Worm (Caenorhabditis elegans) whole organism, L4 larva: ENCODE measurements around the gene T13C5.9.

Experiments used
- F10B5.3 ChIP-seq: sonication (generic microtip); optimal IDR thresholded peaks from 2 replicates; lab custom pipeline; 2016; ENCODE audit warnings: mild to moderate bottlenecking, missing genetic modification characterization, missing compliant biosample characterization
- Y5F2A.4 ChIP-seq: fragments of 200-800 bp; sonication (Bioruptor generic); optimal IDR thresholded peaks from 2 replicates; lab custom pipeline; 2018; ENCODE audit warnings: mild to moderate bottlenecking, missing genetic modification characterization, missing compliant biosample characterization
- aly-2 ChIP-seq: sonication (generic microtip); optimal IDR thresholded peaks from 2 replicates; lab custom pipeline; 2018; ENCODE audit warnings: missing biosample characterization, missing genetic modification characterization
- ces-1 ChIP-seq: fragments of 150-350 bp; sonication (generic microtip); optimal IDR thresholded peaks from 4 replicates; lab custom pipeline; 2014; ENCODE audit warnings: missing biosample characterization, missing genetic modification reagents, missing genetic modification characterization
- dpl-1 ChIP-seq: fragments of 150-350 bp; optimal IDR thresholded peaks from 2 replicates; lab custom pipeline; 2014; ENCODE audit warnings: missing biosample characterization, missing genetic modification reagents, missing genetic modification characterization
- fos-1 ChIP-seq: fragments of 150-350 bp; optimal IDR thresholded peaks from 2 replicates; lab custom pipeline; 2014; ENCODE audit warnings: missing biosample characterization, missing genetic modification characterization
- lin-39 ChIP-seq: fragments of 150-350 bp; optimal IDR thresholded peaks from 2 replicates; lab custom pipeline; 2014; ENCODE audit warnings: missing biosample characterization, missing genetic modification reagents, missing genetic modification characterization
- lir-3 ChIP-seq: sonication (generic microtip); optimal IDR thresholded peaks from 2 replicates; lab custom pipeline; 2016; ENCODE audit warnings: mild to moderate bottlenecking, missing genetic modification characterization, missing compliant biosample characterization
- nhr-25 ChIP-seq: sonication (generic microtip); optimal IDR thresholded peaks from 2 replicates; lab custom pipeline; 2017; ENCODE audit warnings: missing genetic modification characterization, mild to moderate bottlenecking, missing compliant biosample characterization, antibody characterized with exemption, moderate library complexity, borderline replicate concordance; ENCODE audit not compliant: insufficient read depth
- nhr-6 ChIP-seq: fragments of 150-350 bp; optimal IDR thresholded peaks from 2 replicates; lab custom pipeline; 2014; ENCODE audit warnings: missing biosample characterization, missing genetic modification characterization
- nhr-76 ChIP-seq: fragments of 150-350 bp; optimal IDR thresholded peaks from 2 replicates; lab custom pipeline; 2014; ENCODE audit warnings: missing biosample characterization, missing genetic modification characterization
- nhr-77 ChIP-seq: fragments of 150-350 bp; optimal IDR thresholded peaks from 2 replicates; lab custom pipeline; 2014; ENCODE audit warnings: missing biosample characterization, missing genetic modification characterization
- zag-1 ChIP-seq: fragments of 150-350 bp; optimal IDR thresholded peaks from 2 replicates; lab custom pipeline; 2014; ENCODE audit warnings: missing biosample characterization, missing genetic modification characterization
- zfp-2 ChIP-seq: sonication (generic microtip); optimal IDR thresholded peaks from 2 replicates; lab custom pipeline; 2016; ENCODE audit warnings: mild to moderate bottlenecking, missing genetic modification characterization, missing compliant biosample characterization

ce11 chrX:6160427-6160826, 29.6 kb upstream of the T13C5.9 start, which contains the start of gene odd-2:
- TF ChIP-seq fos-1 (tag; lab: Kevin White, UChicago): no peak
- no peak for TF ChIP-seq nhr-77 (tag; lab: Kevin White, UChicago)
- no peak for TF ChIP-seq dpl-1 (GFP tag; lab: Kevin White, UChicago)
- no peak for TF ChIP-seq nhr-76
- TF ChIP-seq lir-3 (tag; lab: Kevin White, UChicago): no peak
- no peak for TF ChIP-seq F10B5.3 (tag; lab: Kevin White, UChicago)
- no peak for TF ChIP-seq zfp-2 (tag; lab: Kevin White, UChicago)
- no peak for TF ChIP-seq zag-1
- no peak for TF ChIP-seq aly-2 (tag; lab: Kevin White, UChicago)
- no peak for TF ChIP-seq nhr-25 (tag; lab: Kevin White, UChicago)
- TF ChIP-seq Y5F2A.4 (GFP tag; lab: Kevin White, UChicago): no peak
- TF ChIP-seq lin-39 (tag; lab: Kevin White, UChicago): no peak
- no peak for TF ChIP-seq ces-1 (GFP tag; lab: Kevin White, UChicago)
- TF ChIP-seq nhr-6 (tag; lab: Kevin White, UChicago): no peak
